Worm (Caenorhabditis elegans): ENCODE data around the gene Y73F4A.3.

Gene Y73F4A.3

ce11 chrIV:9067277-9068197 is 27.2 kb upstream of the Y73F4A.3 start:
- TF ChIP-seq flt-1 (GFP tag; IDR thresholded peaks at IDR 0.05), result peak; percentile 34; the same call in 1 of the 2 replicates

DNA sequence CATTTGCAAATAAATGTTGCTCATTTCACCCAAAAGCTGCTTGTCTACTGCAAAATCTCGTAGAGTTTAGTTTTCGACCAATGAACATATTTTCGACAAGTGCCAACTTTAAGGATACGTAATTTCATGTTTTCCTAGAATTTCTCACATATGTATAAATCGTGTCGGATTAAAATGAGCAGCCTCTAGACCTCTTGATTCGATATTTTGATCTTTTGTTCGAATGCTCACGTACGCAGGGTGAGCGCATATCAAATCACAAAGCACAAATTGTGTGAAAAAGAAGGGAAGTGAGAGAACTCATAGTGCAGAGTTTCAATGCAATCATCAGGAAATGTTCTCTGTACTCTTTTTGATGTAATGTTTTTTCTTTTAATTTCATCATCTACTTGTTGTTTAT is 23.2 kb upstream of the Y73F4A.3 start:
- TF ChIP-seq klf-2 (GFP tag; conservative IDR thresholded peaks at IDR 0.05) (no peak), flt-1 (GFP tag; IDR thresholded peaks at IDR 0.05) (no peak), tab-1 (GFP tag; IDR thresholded peaks at IDR 0.05) (no peak), cog-1 (tag; optimal IDR thresholded peaks at IDR 0.05) (no peak), med-1 (GFP tag; optimal IDR thresholded peaks at IDR 0.05; ENCODE audit: insufficient read depth) (no peak), T22C8.4 (GFP tag; IDR thresholded peaks at IDR 0.05) (no peak), ref-1 (GFP tag; conservative IDR thresholded peaks at IDR 0.05) (no peak), ztf-23 (GFP tag; IDR thresholded peaks at IDR 0.05) (no peak), ztf-29 (GFP tag; IDR thresholded peaks at IDR 0.05) (no peak)

DNA sequence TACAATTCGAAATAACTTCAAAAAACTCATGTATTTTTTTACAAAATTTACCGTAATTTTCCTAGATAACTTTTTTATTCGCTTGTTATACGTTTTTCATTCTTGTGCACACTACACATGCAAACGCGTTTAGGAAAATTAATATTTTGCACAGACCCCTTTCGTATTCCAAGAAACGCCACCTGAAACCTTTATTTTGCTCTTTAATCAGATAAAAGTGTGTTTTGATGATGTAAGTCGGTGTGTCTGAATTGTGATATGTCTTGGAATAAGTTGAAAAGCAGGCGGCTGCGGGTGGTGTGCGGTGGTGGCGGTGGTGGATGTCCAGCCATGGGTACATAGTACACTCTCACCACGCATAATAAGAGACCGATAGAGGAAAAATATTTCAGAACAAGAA is 13.1 kb upstream of the Y73F4A.3 start:
- TF ChIP-seq flt-1 (GFP tag; IDR thresholded peaks at IDR 0.05), result no peak
- no peak for TF ChIP-seq ztf-23 (GFP tag; IDR thresholded peaks at IDR 0.05)
- no peak for TF ChIP-seq ztf-29 (GFP tag; IDR thresholded peaks at IDR 0.05)
- TF ChIP-seq med-1 (GFP tag; optimal IDR thresholded peaks at IDR 0.05; ENCODE audit: insufficient read depth), result no peak
- TF ChIP-seq T22C8.4 (GFP tag; IDR thresholded peaks at IDR 0.05), result no peak
- TF ChIP-seq ref-1 (GFP tag; conservative IDR thresholded peaks at IDR 0.05), result no peak
- TF ChIP-seq klf-2 (GFP tag; conservative IDR thresholded peaks at IDR 0.05), result no peak
- TF ChIP-seq tab-1 (GFP tag; IDR thresholded peaks at IDR 0.05), result no peak
- TF ChIP-seq cog-1 (tag; optimal IDR thresholded peaks at IDR 0.05), result no peak

DNA sequence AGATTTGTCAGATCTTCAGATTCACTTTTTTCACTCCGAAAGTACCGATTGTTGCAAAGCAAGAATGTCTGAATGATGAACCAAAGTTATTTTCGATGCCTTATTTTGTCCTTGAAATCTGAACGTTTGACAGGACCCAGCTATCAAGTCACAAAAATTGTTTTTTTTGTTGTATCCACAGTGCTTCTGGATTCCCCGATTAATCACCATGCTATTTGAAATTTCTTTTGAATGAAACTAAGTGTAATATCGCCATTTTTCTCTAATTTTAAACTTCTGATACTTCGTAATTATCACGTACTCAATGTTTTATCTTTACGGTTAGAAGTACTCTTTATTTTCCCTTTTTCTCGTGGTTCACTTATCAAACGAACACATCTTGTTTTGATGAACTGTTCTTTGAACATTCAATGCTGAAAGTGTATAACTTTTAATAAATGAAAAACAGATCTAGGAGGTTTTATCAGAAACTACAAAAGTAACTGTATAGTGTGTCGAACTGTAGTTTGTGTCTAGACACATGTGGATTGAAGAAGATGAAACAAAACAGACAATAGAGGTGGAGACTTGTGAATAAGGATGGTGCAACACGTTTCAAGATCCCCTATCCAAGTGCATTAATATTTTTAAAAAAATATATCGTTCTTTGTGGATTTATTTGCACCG is 11.3 kb upstream of the Y73F4A.3 start:
- TF ChIP-seq med-1 (GFP tag; optimal IDR thresholded peaks at IDR 0.05; ENCODE audit: insufficient read depth) (no peak), ref-1 (GFP tag; conservative IDR thresholded peaks at IDR 0.05) (no peak), cog-1 (tag; optimal IDR thresholded peaks at IDR 0.05) (no peak)

DNA sequence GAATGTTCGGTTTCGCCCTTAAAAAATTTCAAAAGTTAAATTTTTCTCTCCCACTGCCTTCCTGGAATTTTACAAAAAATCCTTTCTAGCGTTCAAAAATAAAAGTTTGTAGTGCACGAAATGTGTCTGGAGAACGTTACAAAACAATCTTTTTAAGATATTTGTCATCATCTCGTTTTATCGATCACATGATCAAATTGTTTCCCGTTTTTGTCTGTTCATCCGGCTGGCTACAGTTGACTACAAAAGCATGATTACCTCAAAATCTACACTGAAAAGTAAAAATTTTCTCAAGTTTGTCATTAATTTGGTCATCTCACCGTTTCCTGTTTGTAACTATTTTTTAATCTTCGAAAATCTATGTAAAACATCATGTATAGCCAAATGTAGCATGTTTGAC is 10.7 kb upstream of the Y73F4A.3 start:
- no peak for TF ChIP-seq med-1 (GFP tag; optimal IDR thresholded peaks at IDR 0.05; ENCODE audit: insufficient read depth)
- no peak for TF ChIP-seq cog-1 (tag; optimal IDR thresholded peaks at IDR 0.05)
- no peak for TF ChIP-seq ref-1 (GFP tag; conservative IDR thresholded peaks at IDR 0.05)
- TF ChIP-seq T22C8.4 (GFP tag; IDR thresholded peaks at IDR 0.05), result no peak
- no peak for TF ChIP-seq ztf-23 (GFP tag; IDR thresholded peaks at IDR 0.05)
- TF ChIP-seq tab-1 (GFP tag; IDR thresholded peaks at IDR 0.05), result no peak
- no peak for TF ChIP-seq ztf-29 (GFP tag; IDR thresholded peaks at IDR 0.05)
- TF ChIP-seq klf-2 (GFP tag; conservative IDR thresholded peaks at IDR 0.05), result no peak
- TF ChIP-seq flt-1 (GFP tag; IDR thresholded peaks at IDR 0.05), result no peak

DNA sequence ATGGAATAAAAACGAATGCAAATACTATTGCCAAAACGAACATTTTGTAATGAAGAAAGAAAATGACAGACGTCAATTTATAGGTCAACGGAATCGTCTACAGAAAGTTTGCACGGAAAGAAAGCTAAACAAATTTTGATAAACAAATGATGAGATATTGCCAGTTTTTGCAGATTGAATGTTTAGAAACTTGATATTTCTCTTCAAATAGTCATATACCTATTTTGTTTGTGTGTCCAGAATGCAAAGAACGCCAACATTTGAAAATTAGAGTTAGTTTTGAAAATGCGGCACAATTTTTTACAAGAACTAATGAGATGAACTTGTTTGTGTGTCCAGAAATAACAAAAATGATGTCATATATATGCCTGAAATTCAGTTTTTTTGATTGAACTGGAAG is 5.0 kb upstream of the Y73F4A.3 start, which contains the start of gene Y73F4A.1:
Gene Y73F4A.1 (minus strand): TSS at position 101 of the 400 bp plus-strand sequence.
- no peak for TF ChIP-seq flt-1 (GFP tag; IDR thresholded peaks at IDR 0.05)
- TF ChIP-seq ztf-29 (GFP tag; IDR thresholded peaks at IDR 0.05), result no peak
- no peak for TF ChIP-seq med-1 (GFP tag; optimal IDR thresholded peaks at IDR 0.05; ENCODE audit: insufficient read depth)

DNA sequence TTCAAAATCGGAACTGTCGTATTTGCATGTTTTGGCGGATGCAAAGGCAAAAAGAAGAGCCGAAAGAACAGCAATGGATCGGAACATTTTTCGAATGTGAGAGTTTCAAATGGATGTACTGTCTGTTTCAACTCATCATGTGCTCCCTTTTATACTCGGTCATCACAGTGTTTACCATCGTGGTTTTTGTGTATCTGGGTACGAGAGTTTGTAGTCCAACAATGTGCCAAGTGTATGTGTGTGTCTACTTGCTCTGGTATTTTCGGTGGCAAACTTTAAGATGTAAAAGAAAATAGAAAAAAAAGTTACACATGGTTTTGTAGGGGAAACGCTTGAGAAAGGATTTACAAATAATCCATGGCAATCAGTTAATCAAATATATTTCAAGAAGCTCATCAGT is 2.9 kb upstream of the Y73F4A.3 start, which contains the start of gene Y73F4A.2:
Gene Y73F4A.2 (minus strand): TSS at position 124 of the 400 bp plus-strand sequence.
- TF ChIP-seq klf-2 (GFP tag; conservative IDR thresholded peaks at IDR 0.05) (no peak), flt-1 (GFP tag; IDR thresholded peaks at IDR 0.05) (no peak), T22C8.4 (GFP tag; IDR thresholded peaks at IDR 0.05) (no peak), ztf-23 (GFP tag; IDR thresholded peaks at IDR 0.05) (no peak), cog-1 (tag; optimal IDR thresholded peaks at IDR 0.05) (no peak), med-1 (GFP tag; optimal IDR thresholded peaks at IDR 0.05; ENCODE audit: insufficient read depth) (no peak), tab-1 (GFP tag; IDR thresholded peaks at IDR 0.05) (no peak), ztf-29 (GFP tag; IDR thresholded peaks at IDR 0.05) (no peak), ref-1 (GFP tag; conservative IDR thresholded peaks at IDR 0.05) (no peak)

DNA sequence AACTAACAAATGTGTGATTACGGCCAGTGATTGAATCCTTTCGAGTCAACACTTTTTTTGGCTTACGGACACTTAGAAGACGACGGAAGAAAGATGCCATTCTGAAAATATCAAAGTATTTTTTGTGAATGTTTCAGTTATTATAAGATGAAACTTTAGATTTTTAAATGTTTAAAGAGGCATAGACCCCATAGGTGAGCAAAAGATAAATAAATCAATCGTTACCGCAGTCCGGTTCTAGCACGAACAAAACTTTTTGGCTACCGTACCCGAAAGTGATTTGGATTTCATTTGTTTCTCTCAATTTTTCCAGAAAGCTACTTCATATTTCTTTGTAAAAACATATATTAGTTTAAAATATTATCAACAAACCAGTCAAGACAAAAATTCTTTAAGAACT is 3.2 kb downstream of the Y73F4A.3 start, which contains the start of gene C53D6.7:
Gene C53D6.7 (minus strand): TSS at position 101 of the 400 bp plus-strand sequence.
- TF ChIP-seq med-1 (GFP tag; optimal IDR thresholded peaks at IDR 0.05; ENCODE audit: insufficient read depth) (no peak), T22C8.4 (GFP tag; IDR thresholded peaks at IDR 0.05) (no peak), klf-2 (GFP tag; conservative IDR thresholded peaks at IDR 0.05) (no peak), flt-1 (GFP tag; IDR thresholded peaks at IDR 0.05) (no peak), cog-1 (tag; optimal IDR thresholded peaks at IDR 0.05) (no peak), ref-1 (GFP tag; conservative IDR thresholded peaks at IDR 0.05) (no peak), ztf-29 (GFP tag; IDR thresholded peaks at IDR 0.05) (no peak), tab-1 (GFP tag; IDR thresholded peaks at IDR 0.05) (no peak), ztf-23 (GFP tag; IDR thresholded peaks at IDR 0.05) (no peak)

- TF ChIP-seq ztf-29 (GFP tag; IDR thresholded peaks at IDR 0.05) (no peak), cog-1 (tag; optimal IDR thresholded peaks at IDR 0.05) (no peak), flt-1 (GFP tag; IDR thresholded peaks at IDR 0.05) (no peak), med-1 (GFP tag; optimal IDR thresholded peaks at IDR 0.05; ENCODE audit: insufficient read depth) (no peak), klf-2 (GFP tag; conservative IDR thresholded peaks at IDR 0.05) (no peak), tab-1 (GFP tag; IDR thresholded peaks at IDR 0.05) (no peak), ztf-23 (GFP tag; IDR thresholded peaks at IDR 0.05) (no peak), T22C8.4 (GFP tag; IDR thresholded peaks at IDR 0.05) (no peak), ref-1 (GFP tag; conservative IDR thresholded peaks at IDR 0.05) (no peak)
Observed at ce11 chrIV:9034340-9034739, 6.0 kb downstream of the Y73F4A.3 start, which contains the start of gene C53D6.10. TSS of gene C53D6.10 (minus strand) at chrIV:9034440.

Measured in whole organism, midembryonic.